Fruit fly (Drosophila melanogaster): ENCODE data around the gene SIFaR.

DNA sequence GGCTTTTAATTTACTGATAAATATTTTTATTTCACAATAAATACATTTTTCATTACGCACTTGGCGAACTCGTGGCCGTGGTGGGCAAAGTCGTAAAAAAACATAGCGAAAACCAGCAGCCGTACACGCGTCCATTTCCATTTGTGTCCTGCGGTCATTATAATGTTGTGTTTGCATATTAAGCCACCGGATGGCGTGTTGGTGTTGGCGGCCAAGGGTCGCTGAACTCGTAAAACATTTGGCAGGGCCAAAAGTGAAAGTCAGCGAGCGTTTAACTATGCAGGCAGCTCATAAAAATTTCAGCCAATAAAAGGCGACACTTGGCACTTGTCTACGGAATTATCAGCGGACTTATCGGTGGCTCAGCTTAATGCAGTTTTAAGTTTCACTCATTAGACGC, 41.3 kb downstream of the SIFaR start:
- TF ChIP-seq Eip75B (GFP tag; optimal IDR thresholded peaks at IDR 0.05) (no peak), ss (GFP tag; optimal IDR thresholded peaks at IDR 0.05) (no peak), dsx (GFP tag; optimal IDR thresholded peaks at IDR 0.05; ENCODE audit: poor library complexity, severe bottlenecking) (no peak), fd85E (GFP tag; optimal IDR thresholded peaks at IDR 0.05) (no peak), eg (GFP tag; IDR thresholded peaks at IDR 0.05) (no peak), esn (GFP tag; optimal IDR thresholded peaks at IDR 0.05) (no peak)

Data from whole organism, prepupa.